Worm (Caenorhabditis elegans) whole organism, L4 larva: ENCODE data around the gene C03H12.1.

Source experiments
- dpl-1 ChIP-seq: fragments of 150-350 bp; optimal IDR thresholded peaks from 2 replicates; lab custom pipeline; 2014; ENCODE audit warnings: missing biosample characterization, missing genetic modification reagents, missing genetic modification characterization
- jun-1 ChIP-seq: fragments of 150-350 bp; optimal IDR thresholded peaks from 2 replicates; lab custom pipeline; 2014; ENCODE audit warnings: missing biosample characterization, missing genetic modification reagents, missing genetic modification characterization
- mxl-3 ChIP-seq: fragments of 200-800 bp; sonication (Bioruptor generic); optimal IDR thresholded peaks from 2 replicates; lab custom pipeline; 2018; ENCODE audit warnings: mild to moderate bottlenecking, missing genetic modification characterization, missing compliant biosample characterization

DNA sequence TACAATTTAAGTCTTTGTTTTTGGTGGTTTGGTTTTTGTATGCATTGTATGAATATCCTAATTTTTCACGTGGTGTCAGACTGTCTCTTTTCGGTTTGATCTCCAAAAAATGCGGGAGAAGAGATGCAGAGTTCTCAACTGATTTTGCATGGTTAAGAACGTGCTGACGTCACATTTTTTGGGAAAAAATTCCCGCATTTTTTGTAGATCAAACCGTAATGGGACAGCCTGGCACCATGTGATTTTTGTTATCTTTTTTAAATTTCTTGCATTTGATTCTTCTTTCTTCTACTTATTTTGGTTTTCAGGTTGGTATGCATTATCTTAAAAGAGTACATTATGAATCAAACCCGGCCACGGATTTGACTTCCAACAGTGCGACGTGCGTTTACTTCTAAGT is 32.1 kb downstream of the C03H12.1 start, which contains the start of gene ZK662.5:
- TF ChIP-seq dpl-1 (GFP tag; lab: Kevin White, UChicago) (no peak), jun-1 (tag; lab: Kevin White, UChicago) (no peak), mxl-3 (GFP tag; lab: Kevin White, UChicago) (no peak)
